Worm (Caenorhabditis elegans): ENCODE results near the gene tsp-8.

- TF ChIP-seq zag-1 (tag; optimal IDR thresholded peaks at IDR 0.05) (no peak), lin-15B (tag; optimal IDR thresholded peaks at IDR 0.05) (no peak), unc-62 (GFP tag; optimal IDR thresholded peaks at IDR 0.05 in 1 of 2) (peak in 1 of 2 experiments; percentile 54), unc-62 (tag; optimal IDR thresholded peaks at IDR 0.05) (no peak), pqm-1 (tag; optimal IDR thresholded peaks at IDR 0.05) (no peak), nhr-28 (tag; optimal IDR thresholded peaks at IDR 0.05) (peak; percentile 2)
These were observed 18.1 kb downstream of the tsp-8 start, which contains the start of gene atrn-1 for ce11 chrX:14711168-14711629.

All from whole organism, L4 larva.